Worm (Caenorhabditis elegans): ENCODE data around the gene C40H1.9.

DNA sequence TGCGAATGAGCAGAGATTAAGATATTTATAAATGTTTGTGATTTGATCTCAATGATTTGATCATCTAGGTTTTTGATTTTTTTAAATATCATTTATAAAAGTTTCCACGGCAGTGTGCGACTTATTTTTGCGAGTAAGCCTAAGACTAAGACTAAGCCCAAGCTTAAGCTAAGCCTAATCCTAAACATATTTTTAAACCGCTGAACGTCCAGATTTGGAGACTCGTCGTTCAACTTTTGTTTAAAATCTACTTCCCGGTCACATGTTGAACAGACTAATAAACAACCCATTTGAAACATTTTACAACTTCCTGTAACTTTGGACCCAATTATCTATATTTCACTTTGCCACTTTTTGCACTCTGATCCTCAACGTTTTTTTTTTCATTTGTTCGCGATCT lies 39.3 kb downstream of the C40H1.9 start, which contains the start of gene K04H4.5:
- TF ChIP-seq dao-5 (tag; optimal IDR thresholded peaks at IDR 0.05) (no peak), him-1 (tag; optimal IDR thresholded peaks at IDR 0.05) (no peak), W03F9.2 (tag; optimal IDR thresholded peaks at IDR 0.05) (no peak)

Data from whole organism, L4/young adult.